Worm (Caenorhabditis elegans) whole organism, mixed stage, embryonic: ENCODE results near the gene cfp-1.

Experiments
- elt-1 ChIP-seq: sonication (generic microtip); optimal IDR thresholded peaks from 2 replicates; lab custom pipeline; 2017; ENCODE audit warnings: missing genetic modification characterization, mild to moderate bottlenecking, missing compliant biosample characterization, antibody characterized with exemption, moderate library complexity, borderline replicate concordance; ENCODE audit not compliant: insufficient read depth
- mab-5 ChIP-seq: fragments of 150-350 bp; optimal IDR thresholded peaks from 2 replicates; lab custom pipeline; 2014; ENCODE audit warnings: missing biosample characterization, missing genetic modification characterization
- nhr-12 ChIP-seq: fragments of 150-350 bp; optimal IDR thresholded peaks from 2 replicates; lab custom pipeline; 2014; ENCODE audit warnings: missing biosample characterization, missing genetic modification characterization

DNA sequence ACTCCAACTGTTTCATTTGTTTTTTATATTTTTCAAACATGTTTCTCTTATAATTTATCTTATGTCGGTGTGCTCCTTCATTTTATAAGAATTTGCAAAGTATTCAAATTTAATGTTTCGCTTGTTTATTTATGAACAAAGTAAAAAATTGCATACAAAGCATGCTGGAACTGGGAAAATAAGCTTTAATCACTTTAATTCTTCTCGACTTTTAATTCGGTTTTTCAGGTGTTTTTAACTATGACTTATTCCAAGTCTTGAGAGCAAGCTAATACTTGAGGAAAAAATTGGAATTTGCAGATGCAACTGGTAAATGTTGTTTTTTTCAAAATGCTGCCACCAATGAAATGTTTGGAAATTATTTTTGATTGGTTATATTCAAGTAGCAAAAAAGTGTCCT is 54.5 kb downstream of the cfp-1 start, which contains the start of gene srz-59:
- no peak for TF ChIP-seq mab-5
- TF ChIP-seq elt-1: no peak
- TF ChIP-seq nhr-12: no peak
